Comparison of ENCODE assay signal across 5 worm cellular contexts in genomic region chrV:16160087-16160486, ce11.
TF ChIP-seq lines count a peak whose summit lies in the region.

No protein-coding gene starts in this region.

TF ChIP-seq in whole organism, L1 larva, 84 proteins besides CTCF, POLR2A, EP300 and RAD21:
- TF ChIP-seq rnt-1 (tag; optimal IDR thresholded peaks at IDR 0.05; lab: Kevin White, UChicago) (no peak), snu-23 (GFP tag; optimal IDR thresholded peaks at IDR 0.05; lab: Kevin White, UChicago) (no peak), snpc-4 (tag; optimal IDR thresholded peaks at IDR 0.05; lab: Kevin White, UChicago) (peak; percentile 2), F16B12.6 (tag; optimal IDR thresholded peaks at IDR 0.05; lab: Kevin White, UChicago) (no peak), zip-4 (GFP tag; optimal IDR thresholded peaks at IDR 0.05; lab: Kevin White, UChicago) (peak; percentile 79), hlh-17 (GFP tag; optimal IDR thresholded peaks at IDR 0.05; lab: Kevin White, UChicago; ENCODE audit: borderline replicate concordance) (no peak), elt-3 (tag; optimal IDR thresholded peaks at IDR 0.05; lab: Kevin White, UChicago) (no peak), efl-1 (optimal IDR thresholded peaks at IDR 0.05; lab: Kevin White, UChicago) (peak in 1 of 2 experiments; percentile 9), efl-1 (GFP tag; optimal IDR thresholded peaks at IDR 0.05 in 1 of 2; lab: Kevin White, UChicago) (peak in 1 of 2 experiments; percentile 4), grh-1 (GFP tag; IDR thresholded peaks at IDR 0.05; lab: Robert Waterston, UW) (no peak), dpl-1 (GFP tag; optimal IDR thresholded peaks at IDR 0.05; lab: Kevin White, UChicago) (no peak), lin-14 (GFP tag; optimal IDR thresholded peaks at IDR 0.05; lab: Kevin White, UChicago) (no peak), elt-2 (tag; optimal IDR thresholded peaks at IDR 0.05; lab: Kevin White, UChicago) (peak; percentile 24), fos-1 (tag; optimal IDR thresholded peaks at IDR 0.05; lab: Kevin White, UChicago) (no peak), nhr-28 (tag; optimal IDR thresholded peaks at IDR 0.05; lab: Kevin White, UChicago) (no peak), skn-1 (tag; optimal IDR thresholded peaks at IDR 0.05; lab: Kevin White, UChicago) (peak; percentile 2), nhr-237 (tag; optimal IDR thresholded peaks at IDR 0.05; lab: Kevin White, UChicago) (no peak), nhr-71 (tag; optimal IDR thresholded peaks at IDR 0.05; lab: Kevin White, UChicago) (no peak)

TF ChIP-seq in whole organism, L2 larva, 48 proteins besides CTCF, POLR2A, EP300 and RAD21 (continues in another document):
- TF ChIP-seq fos-1 (tag; optimal IDR thresholded peaks at IDR 0.05; lab: Kevin White, UChicago): peak; percentile 62
- TF ChIP-seq lin-11 (tag; optimal IDR thresholded peaks at IDR 0.05; lab: Kevin White, UChicago): no peak
- TF ChIP-seq nhr-129 (tag; optimal IDR thresholded peaks at IDR 0.05; lab: Kevin White, UChicago): peak; percentile 83
- no peak for TF ChIP-seq crh-2 (tag; optimal IDR thresholded peaks at IDR 0.05; lab: Kevin White, UChicago)
- no peak for TF ChIP-seq Y55F3AM.14 (GFP tag; optimal IDR thresholded peaks at IDR 0.05; lab: Kevin White, UChicago)
- TF ChIP-seq ceh-16 (tag; optimal IDR thresholded peaks at IDR 0.05; lab: Kevin White, UChicago): no peak
- no peak for TF ChIP-seq nhr-11 (tag; optimal IDR thresholded peaks at IDR 0.05; lab: Kevin White, UChicago)
- no peak for TF ChIP-seq ceh-82 (tag; optimal IDR thresholded peaks at IDR 0.05; lab: Kevin White, UChicago)
- TF ChIP-seq unc-62 (GFP tag; optimal IDR thresholded peaks at IDR 0.05; lab: Kevin White, UChicago): no peak
- no peak for TF ChIP-seq nhr-10 (tag; optimal IDR thresholded peaks at IDR 0.05; lab: Kevin White, UChicago)
- no peak for TF ChIP-seq ZK546.5 (tag; optimal IDR thresholded peaks at IDR 0.05; lab: Kevin White, UChicago)
- TF ChIP-seq lin-13 (GFP tag; optimal IDR thresholded peaks at IDR 0.05; lab: Kevin White, UChicago): no peak
- no peak for TF ChIP-seq alr-1 (tag; optimal IDR thresholded peaks at IDR 0.05; lab: Kevin White, UChicago)
- TF ChIP-seq C34F6.9 (tag; optimal IDR thresholded peaks at IDR 0.05; lab: Kevin White, UChicago): no peak
- TF ChIP-seq sma-3 (GFP tag; optimal IDR thresholded peaks at IDR 0.05; lab: Kevin White, UChicago): no peak
- no peak for TF ChIP-seq peb-1 (tag; optimal IDR thresholded peaks at IDR 0.05; lab: Kevin White, UChicago)
- TF ChIP-seq nhr-23 (tag; optimal IDR thresholded peaks at IDR 0.05; lab: Kevin White, UChicago): no peak
- no peak for TF ChIP-seq gmeb-1 (tag; optimal IDR thresholded peaks at IDR 0.05; lab: Kevin White, UChicago)
- TF ChIP-seq mab-5 (tag; optimal IDR thresholded peaks at IDR 0.05; lab: Kevin White, UChicago): no peak
- no peak for TF ChIP-seq lin-39 (tag; optimal IDR thresholded peaks at IDR 0.05; lab: Kevin White, UChicago)

TF ChIP-seq in whole organism, L3 larva, 47 proteins besides CTCF, POLR2A, EP300 and RAD21:
- TF ChIP-seq pha-4 (tag; optimal IDR thresholded peaks at IDR 0.05; lab: Kevin White, UChicago) (peak; percentile 71), unc-39 (tag; optimal IDR thresholded peaks at IDR 0.05; lab: Kevin White, UChicago) (no peak), elt-2 (tag; optimal IDR thresholded peaks at IDR 0.05; lab: Kevin White, UChicago) (peak; percentile 42), pqm-1 (tag; optimal IDR thresholded peaks at IDR 0.05; lab: Kevin White, UChicago) (peak; percentile 16), ceh-28 (tag; optimal IDR thresholded peaks at IDR 0.05; lab: Kevin White, UChicago) (no peak), nhr-28 (tag; optimal IDR thresholded peaks at IDR 0.05; lab: Kevin White, UChicago) (no peak)

TF ChIP-seq in whole organism, L4 larva, 104 proteins besides CTCF, POLR2A, EP300 and RAD21 (continues in another document):
- TF ChIP-seq daf-8 (GFP tag; IDR thresholded peaks at IDR 0.05; lab: Robert Waterston, UW): no peak
- TF ChIP-seq duxl-1 (tag; optimal IDR thresholded peaks at IDR 0.05; lab: Kevin White, UChicago; ENCODE audit: poor library complexity): no peak
- peak; percentile 22 for TF ChIP-seq pqm-1 (tag; optimal IDR thresholded peaks at IDR 0.05; lab: Kevin White, UChicago)
- no peak for TF ChIP-seq mes-2 (tag; optimal IDR thresholded peaks at IDR 0.05; lab: Kevin White, UChicago; ENCODE audit: poor library complexity, severe bottlenecking)
- no peak for TF ChIP-seq dve-1 (tag; optimal IDR thresholded peaks at IDR 0.05; lab: Kevin White, UChicago; ENCODE audit: insufficient read depth)
- peak; percentile 90 for TF ChIP-seq zip-2 (tag; optimal IDR thresholded peaks at IDR 0.05; lab: Kevin White, UChicago)
- TF ChIP-seq ceh-32 (tag; optimal IDR thresholded peaks at IDR 0.05; lab: Kevin White, UChicago; ENCODE audit: poor library complexity): no peak
- no peak for TF ChIP-seq unc-39 (tag; optimal IDR thresholded peaks at IDR 0.05; lab: Kevin White, UChicago)
- TF ChIP-seq rbr-2 (tag; optimal IDR thresholded peaks at IDR 0.05; lab: Kevin White, UChicago): no peak
- no peak for TF ChIP-seq cey-2 (tag; optimal IDR thresholded peaks at IDR 0.05; lab: Kevin White, UChicago; ENCODE audit: borderline replicate concordance, insufficient read depth)
- TF ChIP-seq ctbp-1 (GFP tag; IDR thresholded peaks at IDR 0.05; lab: Robert Waterston, UW): no peak
- TF ChIP-seq ZK546.5 (tag; optimal IDR thresholded peaks at IDR 0.05; lab: Kevin White, UChicago): no peak
- no peak for TF ChIP-seq Y48G9A.11 (GFP tag; IDR thresholded peaks at IDR 0.05; lab: Robert Waterston, UW)
- TF ChIP-seq nhr-237 (tag; optimal IDR thresholded peaks at IDR 0.05; lab: Kevin White, UChicago): no peak
- TF ChIP-seq lim-7 (GFP tag; IDR thresholded peaks at IDR 0.05; lab: Robert Waterston, UW): no peak
- no peak for TF ChIP-seq F44E2.7 (GFP tag; IDR thresholded peaks at IDR 0.05; lab: Robert Waterston, UW)
- no peak for TF ChIP-seq lin-29 (GFP tag; IDR thresholded peaks at IDR 0.05; lab: Robert Waterston, UW)
- no peak for TF ChIP-seq snpc-1.2 (GFP tag; IDR thresholded peaks at IDR 0.05; lab: Robert Waterston, UW)
- TF ChIP-seq ztf-7 (tag; optimal IDR thresholded peaks at IDR 0.05; lab: Kevin White, UChicago): peak; percentile 30
- no peak for TF ChIP-seq R02D3.7 (tag; optimal IDR thresholded peaks at IDR 0.05; lab: Kevin White, UChicago)
- no peak for TF ChIP-seq dmd-8 (GFP tag; IDR thresholded peaks at IDR 0.05; lab: Robert Waterston, UW)
- TF ChIP-seq daf-19 (GFP tag; conservative IDR thresholded peaks at IDR 0.05; lab: Robert Waterston, UW): no peak
- TF ChIP-seq Y5F2A.4 (GFP tag; optimal IDR thresholded peaks at IDR 0.05; lab: Kevin White, UChicago): no peak
- no peak for TF ChIP-seq nhr-10 (tag; optimal IDR thresholded peaks at IDR 0.05; lab: Kevin White, UChicago)
- TF ChIP-seq sdz-12 (GFP tag; optimal IDR thresholded peaks at IDR 0.05; lab: Kevin White, UChicago): no peak
- no peak for TF ChIP-seq nhr-48 (tag; optimal IDR thresholded peaks at IDR 0.05; lab: Kevin White, UChicago)
- no peak for TF ChIP-seq dmd-6 (GFP tag; IDR thresholded peaks at IDR 0.05; lab: Robert Waterston, UW)
- TF ChIP-seq tag-97 (GFP tag; IDR thresholded peaks at IDR 0.05; lab: Robert Waterston, UW): no peak

TF ChIP-seq in whole organism, young adult, 124 proteins besides CTCF, POLR2A, EP300 and RAD21:
- TF ChIP-seq zfh-2 (GFP tag; conservative IDR thresholded peaks at IDR 0.05; lab: Robert Waterston, UW) (no peak), cebp-1 (GFP tag; IDR thresholded peaks at IDR 0.05; lab: Robert Waterston, UW) (peak; percentile 85), cebp-1 (tag; optimal IDR thresholded peaks at IDR 0.05; lab: Kevin White, UChicago) (peak; percentile 96)
